Worm (Caenorhabditis elegans): ENCODE measurements around the gene nhr-150.

- TF ChIP-seq unc-130 (GFP tag; optimal IDR thresholded peaks at IDR 0.05): no peak
- no peak for TF ChIP-seq cebp-2 (GFP tag; IDR thresholded peaks at IDR 0.05)
- TF ChIP-seq ztf-28 (GFP tag; IDR thresholded peaks at IDR 0.05): no peak
- no peak for TF ChIP-seq let-607 (tag; optimal IDR thresholded peaks at IDR 0.05)
- TF ChIP-seq ama-1 (optimal IDR thresholded peaks at IDR 0.05): no peak
- no peak for TF ChIP-seq ama-1 (GFP tag; optimal IDR thresholded peaks at IDR 0.05)
- no peak for TF ChIP-seq mel-28 (tag; optimal IDR thresholded peaks at IDR 0.05; ENCODE audit: borderline replicate concordance)
These were observed 35.8 kb downstream of the nhr-150 start, which contains the start of gene srh-239 for ce11 chrV:15445437-15445836.

Measured in whole organism, young adult.